Worm (Caenorhabditis elegans): Measurements from ENCODE around the gene R08A2.5.

ce11 chrV:14763582-14763981 lies 51.2 kb downstream of the R08A2.5 start:
- TF ChIP-seq sea-2 (GFP tag; optimal IDR thresholded peaks at IDR 0.05) (no peak), unc-39 (tag; optimal IDR thresholded peaks at IDR 0.05) (no peak), eor-1 (tag; optimal IDR thresholded peaks at IDR 0.05) (no peak), nhr-76 (tag; optimal IDR thresholded peaks at IDR 0.05) (no peak), R02D3.7 (tag; optimal IDR thresholded peaks at IDR 0.05) (no peak), pha-4 (tag; optimal IDR thresholded peaks at IDR 0.05) (no peak), skn-1 (tag; optimal IDR thresholded peaks at IDR 0.05) (no peak)
